Fruit fly (Drosophila melanogaster) whole organism, adult: Measurements from ENCODE around the gene Tg.

Experiments used
- CG11617 ChIP-seq: fragments of 200-800 bp; sonication (Bioruptor generic); optimal IDR thresholded peaks from 2 replicates; lab custom pipeline; 2017; ENCODE audit warnings: mild to moderate bottlenecking, missing biosample characterization, missing genetic modification reagents, missing genetic modification characterization
- CG12768 ChIP-seq: fragments of 200-800 bp; sonication (Bioruptor generic); optimal IDR thresholded peaks from 2 replicates; lab custom pipeline; 2017; ENCODE audit warnings: missing biosample characterization, missing genetic modification characterization, mild to moderate bottlenecking, moderate library complexity, missing genetic modification reagents
- CG14711 ChIP-seq: fragments of 200-800 bp; sonication (Bioruptor generic); optimal IDR thresholded peaks from 2 replicates; lab custom pipeline; 2018; ENCODE audit warnings: missing biosample characterization, mild to moderate bottlenecking, missing genetic modification characterization, moderate library complexity
- CG1620 ChIP-seq: fragments of 200-800 bp; sonication (Bioruptor generic); optimal IDR thresholded peaks from 2 replicates; lab custom pipeline; 2016; ENCODE audit warnings: missing biosample characterization, missing genetic modification characterization
- CG33017 ChIP-seq: fragments of 200-800 bp; sonication (Bioruptor generic); optimal IDR thresholded peaks from 2 replicates; lab custom pipeline; 2018; ENCODE audit warnings: missing biosample characterization, mild to moderate bottlenecking, missing genetic modification characterization, moderate library complexity
- CG5204 ChIP-seq: fragments of 200-800 bp; sonication (Bioruptor generic); optimal IDR thresholded peaks from 2 replicates; lab custom pipeline; 2016; ENCODE audit warnings: missing biosample characterization, missing genetic modification characterization
- CG7045 ChIP-seq: fragments of 200-800 bp; sonication (Bioruptor generic); optimal IDR thresholded peaks from 2 replicates; lab custom pipeline; 2017; ENCODE audit warnings: missing biosample characterization, mild to moderate bottlenecking, missing genetic modification characterization
- CG7101 ChIP-seq: fragments of 200-800 bp; sonication (Bioruptor generic); optimal IDR thresholded peaks from 2 replicates; lab custom pipeline; 2018; ENCODE audit warnings: missing biosample characterization, mild to moderate bottlenecking, missing genetic modification characterization, moderate library complexity
- Clk ChIP-seq: fragments of 200-800 bp; sonication (Bioruptor generic); optimal IDR thresholded peaks from 2 replicates; lab custom pipeline; 2017; ENCODE audit warnings: missing biosample characterization, missing genetic modification characterization
- Crg-1 ChIP-seq: fragments of 200-800 bp; sonication (Bioruptor generic); optimal IDR thresholded peaks from 2 replicates; lab custom pipeline; 2016; ENCODE audit warnings: missing biosample characterization, missing genetic modification characterization
- Hr96 ChIP-seq: fragments of 200-800 bp; sonication (Bioruptor generic); optimal IDR thresholded peaks from 2 replicates; lab custom pipeline; 2016; ENCODE audit warnings: missing biosample characterization, missing genetic modification characterization
- Mnt ChIP-seq: fragments of 200-800 bp; sonication (Bioruptor generic); optimal IDR thresholded peaks from 2 replicates; lab custom pipeline; 2016; ENCODE audit warnings: missing biosample characterization, mild to moderate bottlenecking, missing genetic modification characterization
- bab1 ChIP-seq: fragments of 200-800 bp; sonication (Bioruptor generic); optimal IDR thresholded peaks from 3 replicates; lab custom pipeline; 2019; ENCODE audit warnings: missing biosample characterization, mild to moderate bottlenecking, missing genetic modification characterization, moderate library complexity
- cic ChIP-seq: fragments of 200-800 bp; sonication (Bioruptor generic); optimal IDR thresholded peaks from 2 replicates; lab custom pipeline; 2017; ENCODE audit warnings: missing biosample characterization, mild to moderate bottlenecking, missing genetic modification characterization, moderate library complexity
- cnc ChIP-seq, 2 experiments: fragments of >200 bp; optimal IDR thresholded peaks; 2 replicates each; lab custom pipeline; 2017
- kay ChIP-seq: fragments of 200-800 bp; sonication (Bioruptor generic); peaks from one replicate; lab custom pipeline; 2016; ENCODE audit warnings: missing biosample characterization, missing genetic modification characterization, borderline replicate concordance
- ovo ChIP-seq: fragments of 200-800 bp; sonication (Bioruptor generic); optimal IDR thresholded peaks from 2 replicates; lab custom pipeline; 2016; ENCODE audit warnings: missing biosample characterization, missing genetic modification characterization
- pad ChIP-seq: fragments of 200-800 bp; sonication (Bioruptor generic); optimal IDR thresholded peaks from 3 replicates; lab custom pipeline; 2017; ENCODE audit warnings: missing biosample characterization, missing genetic modification characterization, mild to moderate bottlenecking, moderate library complexity, missing genetic modification reagents
- tj ChIP-seq: fragments of 200-800 bp; sonication (Bioruptor generic); optimal IDR thresholded peaks from 3 replicates; lab custom pipeline; 2017; ENCODE audit warnings: missing biosample characterization, mild to moderate bottlenecking, missing genetic modification characterization, moderate library complexity
- toe ChIP-seq: fragments of 200-800 bp; sonication (Bioruptor generic); optimal IDR thresholded peaks from 2 replicates; lab custom pipeline; 2016; ENCODE audit warnings: missing biosample characterization, missing genetic modification characterization

The Tg gene

DNA sequence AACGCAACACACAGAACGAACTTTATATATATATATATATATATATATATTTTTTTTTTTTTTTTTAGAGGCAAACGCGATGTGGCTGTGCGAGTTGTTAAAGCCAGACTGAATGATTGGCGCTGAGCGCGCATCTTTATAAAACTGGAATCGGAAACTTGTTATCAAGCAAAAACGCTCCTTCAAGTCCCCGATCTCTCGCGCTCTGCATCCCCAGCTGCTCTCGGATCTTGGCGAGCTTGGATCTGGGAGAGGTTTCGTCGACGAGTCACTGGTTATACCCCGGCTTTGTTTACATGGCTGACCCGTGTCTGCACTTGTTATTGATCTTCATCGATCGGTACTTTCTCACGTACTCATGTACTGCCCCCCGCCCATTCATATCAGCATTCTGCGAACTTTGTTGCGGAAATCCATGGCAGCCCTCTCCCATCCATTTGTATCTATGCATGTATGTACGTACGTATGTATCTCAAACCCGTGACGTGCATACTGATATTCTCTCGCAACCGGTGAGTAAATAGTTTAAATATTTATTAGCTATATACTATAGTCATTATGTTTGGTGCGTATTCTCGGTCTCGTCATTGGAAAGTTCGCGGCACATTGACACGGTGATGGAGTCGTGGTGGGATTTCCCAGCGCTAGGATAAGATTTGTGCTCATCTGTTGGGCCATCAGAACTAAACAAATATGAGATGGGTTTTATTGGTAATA, 3.9 kb upstream of the Tg start, which contains the start of gene Spn28Dc:
Gene Spn28Dc (minus strand): TSS at position 51 of the 717 bp plus-strand sequence.
- peak; percentile 8 for TF ChIP-seq Mnt (GFP tag; lab: Kevin White, UChicago)
- no peak for TF ChIP-seq pad (GFP tag; lab: Kevin White, UChicago)
- TF ChIP-seq Hr96 (GFP tag; lab: Kevin White, UChicago) = no peak
- TF ChIP-seq Crg-1 (GFP tag; lab: Kevin White, UChicago) = peak; percentile 48
- TF ChIP-seq CG12768 = peak; percentile 44
- peak; percentile 89 for TF ChIP-seq cic (GFP tag; lab: Kevin White, UChicago)
- TF ChIP-seq tj (GFP tag; lab: Kevin White, UChicago) = peak; percentile 6
- no peak for TF ChIP-seq CG1620 (GFP tag; lab: Kevin White, UChicago)

DNA sequence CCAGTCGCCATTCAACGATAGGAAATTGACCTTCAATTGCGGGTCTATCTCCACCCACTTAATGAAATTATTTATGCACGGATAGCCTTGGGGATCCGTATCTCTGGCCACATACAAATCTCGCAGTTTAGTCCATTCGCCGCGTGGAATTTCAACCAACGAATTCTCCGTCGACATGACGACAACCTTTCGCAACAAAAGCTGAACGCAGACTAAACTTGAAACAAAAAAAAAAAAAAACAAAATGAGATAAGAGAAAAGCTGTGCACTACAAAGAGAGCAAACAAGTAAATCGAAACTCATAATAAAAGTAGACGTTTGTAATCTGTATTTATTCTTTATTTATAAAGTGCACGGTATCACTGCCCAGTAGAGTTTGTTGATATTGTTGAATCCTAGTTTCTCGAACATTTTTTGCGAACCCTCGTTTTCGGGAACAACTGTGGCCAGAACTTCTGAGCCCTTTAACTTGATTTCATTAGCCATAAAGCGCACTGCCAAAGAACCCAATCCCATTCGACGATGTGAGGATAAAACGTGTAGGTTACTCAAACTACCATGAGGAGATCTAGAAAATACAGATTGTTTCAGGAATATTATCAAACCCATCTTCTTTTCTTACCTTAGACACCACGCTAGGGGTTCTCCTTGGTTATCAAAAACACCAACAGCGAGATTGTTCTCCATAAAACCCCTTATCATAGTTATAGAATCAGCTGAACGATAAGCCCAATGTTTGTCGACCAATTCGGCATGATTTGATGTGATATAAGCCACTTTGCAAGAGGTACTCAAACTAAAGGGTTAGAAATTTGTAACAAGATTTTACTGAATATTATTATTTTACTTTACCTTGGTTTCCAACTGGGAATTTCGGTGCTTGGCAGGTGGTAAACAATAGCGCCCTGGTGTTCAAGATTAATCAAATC, 1.7 kb upstream of the Tg start, which contains the start of gene CG12560:
Gene CG12560 (minus strand): TSS at position 195 of the 929 bp plus-strand sequence.
- TF ChIP-seq toe (GFP tag; lab: Kevin White, UChicago) = no peak
- TF ChIP-seq CG14711 (tag; lab: Kevin White, UChicago) = no peak
- TF ChIP-seq tj (GFP tag; lab: Kevin White, UChicago) = peak; percentile 32
- peak; percentile 91 for TF ChIP-seq Mnt (GFP tag; lab: Kevin White, UChicago)
- TF ChIP-seq CG5204 = no peak
- TF ChIP-seq cnc (optimal IDR thresholded peaks at IDR 0.05; lab: Kevin White, UChicago) = no peak
- TF ChIP-seq CG11617 = peak; percentile 20
- TF ChIP-seq CG33017 (tag; lab: Kevin White, UChicago) = peak; percentile 36
- TF ChIP-seq Crg-1 (GFP tag; lab: Kevin White, UChicago) = no peak
- no peak for TF ChIP-seq CG1620 (GFP tag; lab: Kevin White, UChicago)
- no peak for TF ChIP-seq Hr96 (GFP tag; lab: Kevin White, UChicago)
- no peak for TF ChIP-seq pad (GFP tag; lab: Kevin White, UChicago)
- TF ChIP-seq CG7045 (GFP tag; lab: Kevin White, UChicago) = no peak
- TF ChIP-seq Clk (GFP tag; lab: Kevin White, UChicago) = no peak
- TF ChIP-seq ovo (GFP tag; lab: Kevin White, UChicago) = no peak
- TF ChIP-seq kay = no peak
- TF ChIP-seq CG7101 = peak; percentile 22
- peak; percentile 32 for TF ChIP-seq cic (GFP tag; lab: Kevin White, UChicago)
- TF ChIP-seq bab1 (GFP tag; lab: Kevin White, UChicago) = peak; percentile 21
- TF ChIP-seq CG12768 = peak; percentile 28

DNA sequence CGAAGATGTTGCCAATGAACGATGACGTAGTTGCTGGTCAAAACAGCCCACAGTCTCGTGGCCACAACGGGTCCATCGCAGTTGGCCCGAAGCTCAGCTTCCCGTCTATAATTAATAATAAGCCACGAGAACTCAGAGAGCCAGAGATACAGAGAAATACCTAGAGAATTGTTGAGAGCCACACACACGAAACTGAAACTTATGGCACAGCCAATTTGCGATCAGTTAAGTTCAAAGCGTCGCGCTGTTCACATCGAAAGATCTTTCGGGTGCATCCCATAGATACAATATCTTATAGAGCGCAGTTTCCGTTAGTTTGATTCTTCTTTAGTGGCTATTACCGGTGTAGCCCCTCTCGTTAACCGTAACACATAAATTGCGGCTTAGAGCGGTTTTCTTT, 1.3 kb downstream of the Tg start:
- TF ChIP-seq CG12768 (no peak), CG1620 (GFP tag; lab: Kevin White, UChicago) (no peak), CG33017 (tag; lab: Kevin White, UChicago) (no peak), cic (GFP tag; lab: Kevin White, UChicago) (no peak)

DNA sequence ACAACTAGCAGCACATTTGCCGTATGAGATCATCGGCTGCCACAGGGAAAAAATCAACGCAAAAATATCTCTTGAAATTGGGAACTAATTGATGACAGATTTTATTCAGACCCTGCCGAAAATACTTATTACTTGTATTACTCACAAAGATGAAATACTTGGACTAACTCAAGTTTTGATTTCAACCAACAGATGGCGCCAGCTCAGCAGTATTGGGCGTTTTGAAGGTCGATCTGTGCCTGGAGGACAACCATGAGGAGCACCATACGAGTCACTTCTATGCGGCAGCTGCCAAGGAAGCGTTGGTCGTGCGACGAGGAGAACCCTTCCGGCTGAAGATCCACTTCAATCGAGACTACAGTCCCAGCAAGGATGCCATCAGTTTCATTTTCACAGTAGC, 13.1 kb downstream of the Tg start:
- TF ChIP-seq cnc (optimal IDR thresholded peaks at IDR 0.05; lab: Kevin White, UChicago) (no peak), Hr96 (GFP tag; lab: Kevin White, UChicago) (no peak), kay (no peak), pad (GFP tag; lab: Kevin White, UChicago) (no peak), Clk (GFP tag; lab: Kevin White, UChicago) (no peak), Mnt (GFP tag; lab: Kevin White, UChicago) (no peak), CG5204 (no peak), cic (GFP tag; lab: Kevin White, UChicago) (no peak), CG12768 (no peak), toe (GFP tag; lab: Kevin White, UChicago) (no peak), CG7101 (no peak), tj (GFP tag; lab: Kevin White, UChicago) (no peak), CG14711 (tag; lab: Kevin White, UChicago) (no peak), Crg-1 (GFP tag; lab: Kevin White, UChicago) (no peak), bab1 (GFP tag; lab: Kevin White, UChicago) (no peak), CG1620 (GFP tag; lab: Kevin White, UChicago) (no peak), ovo (GFP tag; lab: Kevin White, UChicago) (no peak)

DNA sequence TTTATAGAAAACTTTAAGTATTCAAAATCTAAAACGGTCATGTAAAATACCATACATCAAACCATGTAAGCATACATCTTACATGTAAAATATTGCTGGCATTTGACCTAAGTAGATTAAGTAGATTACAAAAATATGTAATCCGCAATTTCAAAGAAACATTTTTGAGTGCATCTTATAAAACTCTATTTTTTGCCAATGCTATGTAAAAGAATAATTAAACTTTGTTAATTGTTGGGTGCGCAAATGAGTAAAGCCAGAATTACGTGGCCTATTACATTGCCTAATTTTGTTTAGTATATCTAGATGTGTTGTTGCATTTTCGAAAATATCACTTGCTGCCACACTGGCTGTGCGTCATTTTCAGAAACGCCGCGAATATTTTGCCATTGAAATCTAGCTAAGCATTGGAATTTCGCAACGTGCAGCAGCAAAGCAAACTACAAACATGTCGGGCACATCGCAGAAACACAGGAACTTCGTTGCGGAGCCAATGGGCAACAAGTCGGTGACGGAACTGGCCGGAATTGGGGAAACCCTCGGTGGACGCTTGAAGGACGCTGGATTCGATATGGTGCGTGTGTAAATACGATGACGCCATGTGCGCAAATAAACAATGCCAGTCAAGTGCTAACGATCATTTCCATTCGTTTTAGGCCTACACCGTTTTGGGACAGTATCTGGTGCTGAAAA, 18.1 kb downstream of the Tg start, which contains the start of gene baf:
Gene baf (plus strand): TSS at position 303 of the 693 bp plus-strand sequence.
- TF ChIP-seq bab1 (GFP tag; lab: Kevin White, UChicago) = no peak
- no peak for TF ChIP-seq pad (GFP tag; lab: Kevin White, UChicago)
- no peak for TF ChIP-seq Hr96 (GFP tag; lab: Kevin White, UChicago)
- TF ChIP-seq cic (GFP tag; lab: Kevin White, UChicago) = peak; percentile 40
- peak; percentile 40 for TF ChIP-seq Mnt (GFP tag; lab: Kevin White, UChicago)
